Worm (Caenorhabditis elegans) whole organism, mixed stage, embryonic: ENCODE data around the gene E02H4.2.

Experiments
- blmp-1 ChIP-seq: fragments of 150-350 bp; optimal IDR thresholded peaks from 2 replicates; lab custom pipeline; 2014; ENCODE audit warnings: missing biosample characterization, missing genetic modification characterization
- ces-1 ChIP-seq: fragments of 150-350 bp; optimal IDR thresholded peaks from 2 replicates; lab custom pipeline; 2014; ENCODE audit warnings: missing biosample characterization, missing genetic modification reagents, missing genetic modification characterization
- lin-13 ChIP-seq: fragments of 150-350 bp; optimal IDR thresholded peaks from 2 replicates; lab custom pipeline; 2014; ENCODE audit warnings: missing biosample characterization, missing genetic modification characterization
- mep-1 ChIP-seq: fragments of 150-350 bp; optimal IDR thresholded peaks from 2 replicates; lab custom pipeline; 2017; ENCODE audit warnings: missing biosample characterization, missing genetic modification reagents, missing genetic modification characterization, inconsistent platforms
- nhr-12 ChIP-seq: fragments of 150-350 bp; optimal IDR thresholded peaks from 2 replicates; lab custom pipeline; 2014; ENCODE audit warnings: missing biosample characterization, missing genetic modification characterization
- nhr-237 ChIP-seq: fragments of 150-350 bp; optimal IDR thresholded peaks from 2 replicates; lab custom pipeline; 2014; ENCODE audit warnings: missing biosample characterization, missing genetic modification characterization
- nhr-28 ChIP-seq: fragments of 150-350 bp; optimal IDR thresholded peaks from 2 replicates; lab custom pipeline; 2014; ENCODE audit warnings: missing biosample characterization, missing genetic modification characterization
- nhr-76 ChIP-seq: sonication (generic microtip); optimal IDR thresholded peaks from 2 replicates; lab custom pipeline; 2017; ENCODE audit warnings: missing biosample characterization, missing genetic modification characterization
- sem-2 ChIP-seq: fragments of 200-800 bp; sonication (Bioruptor generic); optimal IDR thresholded peaks from 2 replicates; lab custom pipeline; 2018; ENCODE audit warnings: mild to moderate bottlenecking, missing genetic modification characterization, missing compliant biosample characterization
- snpc-4 ChIP-seq: fragments of 150-350 bp; optimal IDR thresholded peaks from 2 replicates; lab custom pipeline; 2014; ENCODE audit warnings: missing biosample characterization, missing genetic modification characterization
- unc-62 ChIP-seq: fragments of 150-350 bp; optimal IDR thresholded peaks from 2 replicates; lab custom pipeline; 2014; ENCODE audit warnings: missing biosample characterization, missing genetic modification reagents, missing genetic modification characterization
- ztf-11 ChIP-seq: fragments of 150-350 bp; optimal IDR thresholded peaks from 2 replicates; lab custom pipeline; 2014; ENCODE audit warnings: missing biosample characterization, missing genetic modification characterization

DNA sequence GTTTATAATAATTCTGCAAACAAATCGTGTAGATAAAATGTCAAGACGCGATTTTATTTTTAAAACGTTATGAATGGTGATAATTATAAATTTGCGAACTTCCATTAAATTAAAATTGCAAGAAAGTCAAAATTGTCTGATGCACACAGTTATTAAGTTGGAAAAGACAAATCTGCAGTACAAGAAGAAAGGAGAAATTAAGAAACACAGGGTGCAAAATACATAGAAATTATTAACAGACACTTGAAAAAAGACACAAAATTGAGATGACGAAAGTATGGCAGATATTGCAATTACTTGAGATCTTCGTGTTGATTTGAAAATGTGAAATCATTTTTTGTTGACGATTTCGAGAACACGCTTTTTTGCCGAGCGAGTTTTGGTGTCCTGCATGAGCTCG, 39.9 kb downstream of the E02H4.2 start:
- TF ChIP-seq nhr-76 (tag; lab: Kevin White, UChicago) (no peak), lin-13 (tag; lab: Kevin White, UChicago) (no peak), unc-62 (GFP tag; lab: Kevin White, UChicago) (no peak), nhr-12 (tag; lab: Kevin White, UChicago) (no peak), ces-1 (GFP tag; lab: Kevin White, UChicago) (no peak), mep-1 (tag; lab: Kevin White, UChicago) (no peak), blmp-1 (tag; lab: Kevin White, UChicago) (no peak), nhr-28 (tag; lab: Kevin White, UChicago) (no peak), snpc-4 (tag; lab: Kevin White, UChicago) (no peak), sem-2 (GFP tag; lab: Kevin White, UChicago) (no peak), ztf-11 (tag; lab: Kevin White, UChicago) (no peak), nhr-237 (tag; lab: Kevin White, UChicago) (no peak)
